Worm (Caenorhabditis elegans) whole organism, L2 larva: Measurements from ENCODE around the gene gdh-1.

ENCODE experiments used
- ama-1 ChIP-seq: fragments of 150-350 bp; optimal IDR thresholded peaks from 2 replicates; lab custom pipeline; 2018; ENCODE audit warnings: inconsistent platforms
- lin-39 ChIP-seq: fragments of 150-350 bp; optimal IDR thresholded peaks from 2 replicates; lab custom pipeline; 2014; ENCODE audit warnings: missing biosample characterization, missing genetic modification reagents, missing genetic modification characterization
- nhr-11 ChIP-seq: fragments of 150-350 bp; optimal IDR thresholded peaks from 2 replicates; lab custom pipeline; 2014; ENCODE audit warnings: missing biosample characterization, missing genetic modification characterization
- nhr-12 ChIP-seq: fragments of 150-350 bp; optimal IDR thresholded peaks from 2 replicates; lab custom pipeline; 2014; ENCODE audit warnings: missing biosample characterization, missing genetic modification characterization
- nhr-77 ChIP-seq: fragments of 150-350 bp; optimal IDR thresholded peaks from 2 replicates; lab custom pipeline; 2014; ENCODE audit warnings: missing biosample characterization, missing genetic modification characterization
- skn-1 ChIP-seq: sonication (generic microtip); optimal IDR thresholded peaks from 2 replicates; lab custom pipeline; 2017; ENCODE audit warnings: missing biosample characterization, missing genetic modification characterization
- unc-62 ChIP-seq: fragments of 150-350 bp; optimal IDR thresholded peaks from 2 replicates; lab custom pipeline; 2014; ENCODE audit warnings: missing biosample characterization, missing genetic modification reagents, missing genetic modification characterization
- zag-1 ChIP-seq: fragments of 150-350 bp; optimal IDR thresholded peaks from 2 replicates; lab custom pipeline; 2014; ENCODE audit warnings: missing biosample characterization, missing genetic modification characterization
- ztf-11 ChIP-seq: sonication (generic microtip); optimal IDR thresholded peaks from 2 replicates; lab custom pipeline; 2017; ENCODE audit warnings: missing biosample characterization, missing genetic modification characterization

ce11 chrIV:11950270-11950669, 2.8 kb upstream of the gdh-1 start, which contains the start of gene tbx-36:
- TF ChIP-seq ama-1 (lab: Kevin White, UChicago) (no peak), skn-1 (tag; lab: Kevin White, UChicago) (no peak), nhr-11 (tag; lab: Kevin White, UChicago) (no peak), unc-62 (GFP tag; lab: Kevin White, UChicago) (no peak), lin-39 (tag; lab: Kevin White, UChicago) (no peak), nhr-77 (tag; lab: Kevin White, UChicago) (no peak), nhr-12 (tag; lab: Kevin White, UChicago) (no peak), zag-1 (tag; lab: Kevin White, UChicago) (no peak), ztf-11 (tag; lab: Kevin White, UChicago) (no peak)
